Worm (Caenorhabditis elegans) whole organism, early embryonic: ENCODE data around the gene C46F11.4.
A peak's percentile ranks its signal among the peaks of the same experiment; 100 is the strongest.

Experiments used
- ama-1 ChIP-seq: fragments of 150-350 bp; optimal IDR thresholded peaks from 2 replicates; lab custom pipeline; 2014
- ceh-13 ChIP-seq: fragments of 200-800 bp; sonication (Bioruptor generic); optimal IDR thresholded peaks from 2 replicates; lab custom pipeline; 2018; ENCODE audit warnings: mild to moderate bottlenecking, missing genetic modification characterization, missing compliant biosample characterization
- ets-7 ChIP-seq: sonication (generic microtip); optimal IDR thresholded peaks from 2 replicates; lab custom pipeline; 2016; ENCODE audit warnings: missing genotype, missing genetic modification characterization, missing compliant biosample characterization
- flt-1 ChIP-seq: fragments of 200-800 bp; sonication (Bioruptor generic); IDR thresholded peaks from 2 replicates; pipeline ENCODE4 v1.3.6; 2022; ENCODE audit warnings: missing genetic modification characterization, missing compliant biosample characterization
- pes-1 ChIP-seq: fragments of 200-800 bp; sonication (Bioruptor generic); IDR thresholded peaks from 2 replicates; pipeline ENCODE4 v1.3.6; 2022; ENCODE audit warnings: missing genetic modification reagents, missing genetic modification characterization, missing compliant biosample characterization
- sea-1 ChIP-seq: fragments of 200-800 bp; sonication (Bioruptor generic); conservative IDR thresholded peaks from 2 replicates; pipeline ENCODE4 v1.3.6; 2022; ENCODE audit warnings: missing genetic modification characterization, missing compliant biosample characterization
- tra-4 ChIP-seq: sonication (generic microtip); optimal IDR thresholded peaks from 2 replicates; lab custom pipeline; 2017; ENCODE audit warnings: missing genetic modification characterization, missing compliant biosample characterization

DNA sequence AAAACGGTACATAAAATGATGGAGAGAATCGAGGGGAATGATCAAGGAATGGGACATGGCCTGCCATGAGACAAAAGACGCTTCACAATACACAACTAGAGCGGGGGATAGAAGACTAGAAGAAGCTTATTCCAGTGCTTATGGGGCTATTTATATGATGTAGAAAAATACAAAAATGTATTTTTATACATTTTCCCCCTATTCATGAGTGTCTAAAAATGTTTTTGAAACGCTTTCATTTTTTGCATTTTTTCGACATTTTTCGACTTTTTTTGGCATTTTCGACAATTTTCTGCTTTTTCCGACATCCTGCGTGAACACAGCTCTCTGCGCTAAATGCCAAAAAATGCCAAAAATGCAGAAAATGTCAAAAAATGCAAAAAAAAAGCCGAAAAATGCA, 51.7 kb downstream of the C46F11.4 start:
- TF ChIP-seq ets-7 (no peak), ceh-13 (GFP tag; lab: Kevin White, UChicago) (no peak), flt-1 (GFP tag; lab: Robert Waterston, UW) (no peak), ama-1 (lab: Kevin White, UChicago) (peak; percentile 69), sea-1 (no peak), tra-4 (tag; lab: Kevin White, UChicago) (no peak), pes-1 (no peak)
